Fruit fly (Drosophila melanogaster) Kc167 (cell line): ENCODE measurements around the gene Sap30.

Experiments
- Myc ChIP-seq: fragments of >200 bp; optimal IDR thresholded peaks from 2 replicates; lab custom pipeline; 2017; ENCODE audit warnings: missing external identifiers
- Sin3A ChIP-seq: fragments of >200 bp; optimal IDR thresholded peaks from 2 replicates; lab custom pipeline; 2018; ENCODE audit warnings: missing external identifiers
- h ChIP-seq: fragments of >200 bp; optimal IDR thresholded peaks from 3 replicates; lab custom pipeline; 2018; ENCODE audit warnings: missing external identifiers
- insv ChIP-seq: fragments of >200 bp; optimal IDR thresholded peaks from 3 replicates; lab custom pipeline; 2018; ENCODE audit warnings: missing external identifiers
- psq ChIP-seq: fragments of >200 bp; optimal IDR thresholded peaks from 2 replicates; lab custom pipeline; 2017; ENCODE audit warnings: missing external identifiers
- ttk ChIP-seq: sonication (Bioruptor generic); optimal IDR thresholded peaks from 2 replicates; lab custom pipeline; 2017; ENCODE audit warnings: missing external identifiers

Gene Sap30

dm6 chrX:16822080-16822479 is 35.0 kb downstream of the Sap30 start:
- no peak for TF ChIP-seq ttk (lab: Kevin White, UChicago)
- TF ChIP-seq insv (lab: Kevin White, UChicago): no peak
- no peak for TF ChIP-seq h
- no peak for TF ChIP-seq psq (lab: Kevin White, UChicago)
- TF ChIP-seq Myc (lab: Kevin White, UChicago): no peak
- no peak for TF ChIP-seq Sin3A (lab: Kevin White, UChicago)

- TF ChIP-seq Myc (lab: Kevin White, UChicago) (no peak), psq (lab: Kevin White, UChicago) (no peak), Sin3A (lab: Kevin White, UChicago) (no peak), h (no peak), insv (lab: Kevin White, UChicago) (no peak), ttk (lab: Kevin White, UChicago) (no peak)
Observed at dm6 chrX:16829439-16830028, 42.5 kb downstream of the Sap30 start.

dm6 chrX:16830081-16830480 is 43.0 kb downstream of the Sap30 start:
- TF ChIP-seq h: no peak
- TF ChIP-seq insv (lab: Kevin White, UChicago): no peak
- no peak for TF ChIP-seq Sin3A (lab: Kevin White, UChicago)
- no peak for TF ChIP-seq Myc (lab: Kevin White, UChicago)
- no peak for TF ChIP-seq psq (lab: Kevin White, UChicago)
- TF ChIP-seq ttk (lab: Kevin White, UChicago): no peak

- TF ChIP-seq Myc (lab: Kevin White, UChicago) (no peak), insv (lab: Kevin White, UChicago) (no peak), h (no peak), Sin3A (lab: Kevin White, UChicago) (no peak), psq (lab: Kevin White, UChicago) (no peak), ttk (lab: Kevin White, UChicago) (no peak)
Observed at dm6 chrX:16831848-16832247, 44.8 kb downstream of the Sap30 start.

dm6 chrX:16833097-16833496 is 46.0 kb downstream of the Sap30 start:
- no peak for TF ChIP-seq Sin3A (lab: Kevin White, UChicago)

DNA sequence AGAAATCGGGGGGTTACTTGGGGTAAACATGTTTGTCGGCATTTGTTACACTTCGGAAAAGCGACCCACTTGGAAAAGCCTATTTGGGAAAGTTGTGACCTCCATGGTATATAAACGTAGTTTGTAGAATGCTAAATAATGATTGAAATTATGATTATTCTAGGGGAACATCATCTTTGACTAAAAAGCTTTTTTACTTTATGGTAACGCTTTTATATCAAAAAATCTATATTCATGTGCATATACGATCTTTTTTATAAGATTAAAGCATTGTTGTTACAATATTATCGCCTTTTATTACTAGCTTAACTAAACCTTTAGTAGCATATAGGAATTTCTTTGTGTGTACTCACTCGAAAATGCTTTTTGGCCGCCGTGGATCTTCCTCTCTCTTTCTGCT is 47.2 kb downstream of the Sap30 start:
- TF ChIP-seq insv (lab: Kevin White, UChicago): no peak
- TF ChIP-seq Myc (lab: Kevin White, UChicago): no peak
- TF ChIP-seq h: no peak
- TF ChIP-seq psq (lab: Kevin White, UChicago): no peak
- TF ChIP-seq Sin3A (lab: Kevin White, UChicago): no peak
- TF ChIP-seq ttk (lab: Kevin White, UChicago): no peak

DNA sequence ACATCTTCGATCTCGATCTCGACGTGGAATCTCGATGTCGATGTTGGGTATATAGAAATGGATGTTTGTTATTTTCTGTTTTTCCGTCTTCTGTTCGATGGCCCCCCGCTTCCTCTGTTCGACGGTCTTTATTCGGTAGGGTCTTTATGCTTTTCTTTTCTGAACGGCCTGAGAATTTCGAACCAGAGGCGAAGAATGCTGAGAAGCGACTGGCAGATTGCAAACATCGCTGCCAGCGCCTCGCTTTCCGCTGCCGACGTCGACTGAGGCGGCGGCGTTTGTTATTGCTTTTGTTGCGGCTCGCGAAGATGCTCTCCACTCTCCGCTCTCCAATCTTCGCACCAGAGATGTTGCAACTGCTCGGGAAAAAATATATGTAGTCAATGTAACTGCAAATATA is 48.2 kb downstream of the Sap30 start, which contains the start of the genes CG13004 and CG46306:
Gene CG13004, minus strand, starts transcription at position 217 of the 400 bp plus-strand sequence.
Gene CG46306, minus strand, starts transcription at position 217 of the 400 bp plus-strand sequence.
- TF ChIP-seq Sin3A (lab: Kevin White, UChicago) (no peak), ttk (lab: Kevin White, UChicago) (no peak), Myc (lab: Kevin White, UChicago) (no peak), insv (lab: Kevin White, UChicago) (no peak)

DNA sequence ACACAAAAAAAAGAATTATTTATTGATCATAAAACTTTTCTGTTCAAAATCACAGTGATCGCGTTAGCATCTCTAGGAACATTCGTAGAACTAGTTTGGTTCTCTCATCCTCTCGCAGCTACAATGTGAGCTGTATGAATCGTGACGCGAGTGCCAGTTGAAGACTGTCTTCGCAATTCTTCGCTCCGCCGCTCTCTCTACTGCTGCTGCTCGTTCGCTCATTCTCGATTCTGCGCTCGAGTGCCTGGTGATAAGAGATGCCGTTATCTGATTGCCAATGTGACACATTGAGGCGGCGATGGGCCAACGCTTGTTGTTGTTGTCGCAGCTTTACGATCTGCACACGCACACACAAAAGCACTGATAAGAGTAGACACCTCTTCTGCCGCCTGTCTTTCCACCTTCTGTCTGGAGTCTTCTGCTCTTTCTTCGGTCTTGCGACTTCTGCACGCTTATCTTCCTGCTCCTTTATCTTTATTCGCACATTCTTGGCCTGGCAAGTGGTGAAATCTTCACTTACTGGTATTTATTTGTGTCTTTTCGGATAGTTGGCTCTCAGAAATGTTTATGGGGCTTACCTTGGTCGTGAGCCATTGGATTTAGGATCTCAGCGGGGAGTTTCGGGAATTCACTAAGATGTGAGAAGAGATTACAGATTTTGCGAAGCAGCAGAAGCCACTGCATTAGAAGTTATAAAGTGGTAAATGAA is 49.2 kb downstream of the Sap30 start:
- no peak for TF ChIP-seq psq (lab: Kevin White, UChicago)
- no peak for TF ChIP-seq Sin3A (lab: Kevin White, UChicago)
- TF ChIP-seq h: no peak
- TF ChIP-seq ttk (lab: Kevin White, UChicago): no peak
- no peak for TF ChIP-seq Myc (lab: Kevin White, UChicago)
- no peak for TF ChIP-seq insv (lab: Kevin White, UChicago)

dm6 chrX:16836805-16837333 is 49.8 kb downstream of the Sap30 start:
- TF ChIP-seq Myc (lab: Kevin White, UChicago) (no peak), psq (lab: Kevin White, UChicago) (no peak), h (no peak), Sin3A (lab: Kevin White, UChicago) (no peak), ttk (lab: Kevin White, UChicago) (no peak), insv (lab: Kevin White, UChicago) (no peak)

DNA sequence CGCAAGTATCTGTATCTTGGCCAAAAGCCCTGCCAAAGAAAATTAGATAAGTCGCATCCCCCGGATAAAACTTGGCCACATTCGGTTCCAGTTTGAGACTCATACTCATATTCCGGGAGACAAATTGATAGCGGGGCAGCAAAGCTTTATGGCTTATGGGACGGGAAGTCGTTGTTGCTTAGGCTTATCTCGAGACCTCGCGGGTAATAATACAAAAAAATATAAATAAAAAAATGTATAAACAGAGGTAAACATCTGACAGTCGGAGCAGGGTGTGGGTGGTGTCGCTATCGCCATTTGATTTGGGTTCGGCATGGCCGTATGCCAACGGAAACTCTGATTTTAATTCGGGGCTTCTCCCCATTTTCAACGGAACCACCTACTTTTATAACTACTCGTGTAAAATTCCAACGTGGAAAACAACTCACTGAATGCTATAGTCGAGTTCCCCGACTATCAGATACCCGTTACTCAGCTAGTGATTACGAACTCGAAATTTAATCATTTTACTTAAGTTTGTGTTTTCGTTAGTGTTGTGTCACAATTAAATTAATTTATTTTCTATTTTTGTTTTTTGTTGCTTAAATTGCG is 50.6 kb downstream of the Sap30 start:
- no peak for TF ChIP-seq insv (lab: Kevin White, UChicago)
- no peak for TF ChIP-seq ttk (lab: Kevin White, UChicago)
- TF ChIP-seq Sin3A (lab: Kevin White, UChicago): no peak
- TF ChIP-seq h: no peak
- no peak for TF ChIP-seq Myc (lab: Kevin White, UChicago)
- TF ChIP-seq psq (lab: Kevin White, UChicago): no peak

- TF ChIP-seq psq (lab: Kevin White, UChicago) (no peak), Sin3A (lab: Kevin White, UChicago) (no peak), Myc (lab: Kevin White, UChicago) (no peak), h (no peak), insv (lab: Kevin White, UChicago) (no peak), ttk (lab: Kevin White, UChicago) (no peak)
Observed at dm6 chrX:16839033-16839432, 52.0 kb downstream of the Sap30 start.
